Worm (Caenorhabditis elegans) whole organism, dauer: ENCODE results near the gene C07D10.6.

Experiments
- unc-62 ChIP-seq: sonication (generic microtip); optimal IDR thresholded peaks from 2 replicates; lab custom pipeline; 2017; ENCODE audit warnings: missing biosample characterization, missing genetic modification reagents, missing genetic modification characterization

C07D10.6 gene

DNA sequence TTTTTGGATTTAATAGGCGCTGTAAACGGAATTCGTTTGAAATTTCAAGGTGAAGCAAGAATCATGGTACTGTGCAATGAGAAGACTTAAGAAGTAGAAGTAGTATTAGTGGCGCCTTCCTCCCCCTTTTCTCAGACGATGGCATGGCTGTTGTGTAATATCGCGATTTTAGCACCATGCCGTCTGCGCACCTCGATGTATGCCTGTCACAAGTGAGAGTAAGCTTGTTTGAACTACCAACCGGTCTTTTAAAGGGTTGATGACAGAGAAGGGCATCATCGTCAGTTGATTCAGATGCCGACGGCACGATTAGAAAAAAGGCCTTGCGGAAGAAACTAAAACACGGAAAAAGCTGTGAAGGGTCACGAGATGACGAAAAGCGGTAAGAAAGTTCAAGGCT lies 24.9 kb downstream of the C07D10.6 start:
- no peak for TF ChIP-seq unc-62 (GFP tag; lab: Kevin White, UChicago)

ce11 chrII:7405262-7405661 lies 26.1 kb downstream of the C07D10.6 start:
- TF ChIP-seq unc-62 (GFP tag; lab: Kevin White, UChicago) = no peak

DNA sequence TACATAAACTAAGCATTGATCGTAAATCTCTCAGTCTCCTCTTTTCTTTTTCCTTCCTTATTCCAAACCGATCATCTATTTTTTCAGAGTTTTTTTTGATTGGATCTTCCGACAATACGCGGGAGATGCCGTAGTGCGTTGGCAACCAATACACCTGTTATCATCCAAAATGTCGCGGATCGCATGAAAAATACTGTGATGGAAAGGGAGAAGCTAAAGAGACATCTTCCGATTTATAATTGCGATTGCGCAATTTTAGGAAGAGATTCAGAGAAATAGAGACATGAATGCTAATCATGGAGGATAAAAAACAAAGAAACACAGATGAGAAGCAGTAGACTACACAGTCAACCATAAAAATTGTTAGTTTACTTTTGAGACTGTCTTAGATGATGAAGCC lies 27.3 kb downstream of the C07D10.6 start:
- TF ChIP-seq unc-62 (GFP tag; lab: Kevin White, UChicago) = no peak

- no peak for TF ChIP-seq unc-62 (GFP tag; lab: Kevin White, UChicago)
These were observed 29.1 kb downstream of the C07D10.6 start, which contains the start of gene srd-55 for ce11 chrII:7408192-7408591. srd-55 (plus strand) TSS chrII:7408492.

- TF ChIP-seq unc-62 (GFP tag; lab: Kevin White, UChicago) = no peak
These were observed 32.8 kb downstream of the C07D10.6 start, which contains the start of gene K02A2.5 for ce11 chrII:7411930-7412329. K02A2.5 (minus strand) TSS chrII:7412030.

DNA sequence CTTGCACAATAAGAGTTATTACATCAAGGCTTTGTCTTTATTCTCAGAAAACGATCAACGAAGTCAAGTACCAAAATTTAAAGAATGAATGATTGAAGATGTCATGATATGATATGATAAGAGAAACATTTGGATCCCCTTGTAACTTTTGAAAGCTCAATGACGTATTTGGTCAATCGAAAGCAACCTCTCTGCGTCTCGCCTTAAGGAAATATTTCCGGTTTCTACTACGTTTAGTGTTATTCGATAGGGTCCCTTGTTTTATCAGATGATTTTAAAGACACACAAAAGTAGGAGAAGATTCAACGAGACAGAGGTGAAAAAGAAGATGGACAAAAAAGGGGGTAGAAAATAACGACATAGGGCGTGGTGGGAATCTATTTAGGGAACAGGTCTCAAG lies 34.2 kb downstream of the C07D10.6 start:
- no peak for TF ChIP-seq unc-62 (GFP tag; lab: Kevin White, UChicago)

- no peak for TF ChIP-seq unc-62 (GFP tag; lab: Kevin White, UChicago)
These were observed 34.6 kb downstream of the C07D10.6 start for ce11 chrII:7413764-7414163.

ce11 chrII:7419563-7419962 lies 40.4 kb downstream of the C07D10.6 start:
- TF ChIP-seq unc-62 (GFP tag; lab: Kevin White, UChicago) = no peak

ce11 chrII:7420157-7420556 lies 41.0 kb downstream of the C07D10.6 start:
- no peak for TF ChIP-seq unc-62 (GFP tag; lab: Kevin White, UChicago)

- no peak for TF ChIP-seq unc-62 (GFP tag; lab: Kevin White, UChicago)
These were observed 41.8 kb downstream of the C07D10.6 start for ce11 chrII:7420796-7421386.
